Fruit fly (Drosophila melanogaster): ENCODE data around the gene Mbs.

Gene Mbs

dm6 chr3L:16016911-16017310 lies 34.8 kb upstream of the Mbs start (continued):
- TF ChIP-seq Hr39 (GFP tag; optimal IDR thresholded peaks at IDR 0.05) (no peak), svp (GFP tag) (no peak), Lpt (GFP tag; optimal IDR thresholded peaks at IDR 0.05) (no peak), Met (GFP tag; optimal IDR thresholded peaks at IDR 0.05) (peak; percentile 27), CG8632 (GFP tag; optimal IDR thresholded peaks at IDR 0.05) (no peak), CG1621 (tag; optimal IDR thresholded peaks at IDR 0.05) (no peak), CG32006 (GFP tag; optimal IDR thresholded peaks at IDR 0.05) (peak; percentile 10), Hr4 (GFP tag; optimal IDR thresholded peaks at IDR 0.05) (no peak), Sox14 (GFP tag; optimal IDR thresholded peaks at IDR 0.05) (no peak), CG3032 (tag; optimal IDR thresholded peaks at IDR 0.05) (no peak), fd85E (GFP tag; optimal IDR thresholded peaks at IDR 0.05) (no peak), dac (GFP tag; optimal IDR thresholded peaks at IDR 0.05) (no peak), CG15336 (GFP tag; IDR thresholded peaks at IDR 0.05) (no peak)

DNA sequence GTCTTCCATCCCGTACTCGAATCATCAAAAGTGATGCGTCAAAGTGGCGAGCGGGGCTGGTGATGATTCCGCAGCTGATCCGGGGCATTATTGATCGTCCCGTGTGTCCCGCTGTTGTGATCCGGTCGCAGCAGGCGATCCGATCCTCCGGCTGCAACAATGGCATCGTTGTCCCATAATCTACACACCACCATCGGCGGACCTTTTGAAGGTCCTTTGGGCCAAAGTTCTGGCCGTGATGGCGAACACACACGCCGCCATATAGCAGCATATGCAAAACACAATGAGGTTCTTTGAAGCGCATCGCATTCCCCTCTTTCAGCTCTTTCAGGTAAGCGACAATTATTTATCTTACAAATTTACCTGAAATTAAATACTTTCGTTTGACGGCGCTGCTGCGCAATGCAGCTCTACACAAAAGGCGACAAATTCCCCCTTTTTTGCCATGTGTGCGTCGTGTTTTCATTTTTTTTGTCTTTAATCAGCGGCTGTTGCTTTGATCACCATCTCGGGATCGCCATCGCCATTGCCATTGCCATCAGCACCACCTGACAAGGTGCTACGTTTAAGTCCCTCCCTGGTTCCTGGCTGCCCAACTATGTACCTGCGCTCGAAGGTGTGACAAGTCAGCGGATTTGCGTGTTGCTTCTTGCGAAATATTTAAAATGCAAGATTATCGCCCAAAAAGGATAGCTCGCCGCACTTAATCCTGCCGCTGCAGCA lies 34.1 kb upstream of the Mbs start:
- TF ChIP-seq Ets21C (GFP tag; optimal IDR thresholded peaks at IDR 0.05) = no peak
- no peak for TF ChIP-seq Sox14 (GFP tag; optimal IDR thresholded peaks at IDR 0.05)
- TF ChIP-seq CG9139 (GFP tag; optimal IDR thresholded peaks at IDR 0.05) = no peak
- no peak for TF ChIP-seq CG34406 (GFP tag; optimal IDR thresholded peaks at IDR 0.05)
- no peak for TF ChIP-seq CG15336 (GFP tag; IDR thresholded peaks at IDR 0.05)
- TF ChIP-seq pdm3 (GFP tag; optimal IDR thresholded peaks at IDR 0.05) = no peak
- TF ChIP-seq fkh (GFP tag; optimal IDR thresholded peaks at IDR 0.05) = no peak
- no peak for TF ChIP-seq CG8319 (GFP tag; optimal IDR thresholded peaks at IDR 0.05)

DNA sequence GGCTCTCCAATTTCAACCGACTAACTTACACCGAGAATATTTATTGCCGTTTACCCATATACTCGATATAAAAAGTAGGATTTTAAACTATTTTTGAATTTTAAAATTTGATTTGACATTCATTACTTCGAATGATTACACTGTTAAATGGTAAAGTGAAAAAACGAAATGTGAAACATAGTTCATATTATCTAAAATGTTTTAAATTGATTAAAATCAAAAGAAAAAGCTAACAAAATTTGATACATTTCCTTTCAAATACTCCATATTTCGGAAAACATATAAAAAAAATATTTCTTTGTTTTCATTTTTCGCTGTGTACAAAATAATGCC lies 33.5 kb upstream of the Mbs start:
- TF ChIP-seq fd85E (GFP tag; optimal IDR thresholded peaks at IDR 0.05) (no peak), Met (GFP tag; optimal IDR thresholded peaks at IDR 0.05) (peak; percentile 6), CG32006 (GFP tag; optimal IDR thresholded peaks at IDR 0.05) (peak; percentile 14), topi (GFP tag; optimal IDR thresholded peaks at IDR 0.05) (peak; percentile 41), CG6276 (GFP tag; optimal IDR thresholded peaks at IDR 0.05) (no peak), Blimp-1 (GFP tag; optimal IDR thresholded peaks at IDR 0.05) (no peak), esn (GFP tag; optimal IDR thresholded peaks at IDR 0.05) (peak; percentile 36), svp (GFP tag) (peak; percentile 70), CG15336 (GFP tag; IDR thresholded peaks at IDR 0.05) (0 out of 2 replicates have a peak, but pooled peaks have one; percentile 14), Gug (GFP tag; IDR thresholded peaks at IDR 0.05) (no peak), Smox (GFP tag; optimal IDR thresholded peaks at IDR 0.05) (no peak), fkh (GFP tag; optimal IDR thresholded peaks at IDR 0.05) (no peak), CG3919 (GFP tag; optimal IDR thresholded peaks at IDR 0.05) (peak; percentile 5), Eip78C (GFP tag) (peak; percentile 49)

DNA sequence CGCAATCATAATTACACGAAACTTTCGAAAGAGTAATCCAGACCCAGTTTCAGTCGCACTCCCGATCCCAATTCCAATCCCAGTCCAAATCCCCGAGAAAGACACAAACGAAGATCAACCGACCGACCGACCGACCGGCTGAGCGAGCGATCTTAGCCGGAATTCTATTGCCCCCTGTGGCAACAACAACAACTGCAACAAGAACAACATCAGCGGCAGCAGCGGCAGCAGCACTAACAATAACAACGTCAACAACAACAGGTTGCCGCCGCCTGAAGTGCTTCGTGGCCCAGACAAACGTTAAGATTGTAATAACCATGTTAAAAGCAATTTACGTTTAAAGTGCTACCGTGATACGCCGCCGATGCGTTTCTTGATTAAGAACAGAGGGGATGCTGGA lies 33.0 kb upstream of the Mbs start:
- TF ChIP-seq vri (GFP tag; optimal IDR thresholded peaks at IDR 0.05) (no peak), lz (GFP tag; optimal IDR thresholded peaks at IDR 0.05) (no peak), CG11294 (GFP tag; IDR thresholded peaks at IDR 0.05) (no peak), CG7368 (GFP tag; optimal IDR thresholded peaks at IDR 0.05) (no peak), CG32006 (GFP tag; optimal IDR thresholded peaks at IDR 0.05) (no peak), CG31627 (GFP tag; optimal IDR thresholded peaks at IDR 0.05) (no peak), CG6854 (GFP tag; optimal IDR thresholded peaks at IDR 0.05) (no peak), Lpt (GFP tag; optimal IDR thresholded peaks at IDR 0.05) (no peak), salr (GFP tag; optimal IDR thresholded peaks at IDR 0.05) (no peak), Sox14 (GFP tag; optimal IDR thresholded peaks at IDR 0.05) (no peak), Blimp-1 (GFP tag; optimal IDR thresholded peaks at IDR 0.05) (no peak)

Measured in whole organism, prepupa.